Worm (Caenorhabditis elegans) whole organism, L4/young adult: Measurements from ENCODE around the gene spp-27.
"Not testable (repeated sequence)": the region's sequence is repeated elsewhere in the genome, so short reads cannot be mapped to it uniquely, and the experiment has no call there.

Experiments used
- W03F9.2 ChIP-seq: fragments of 150-350 bp; optimal IDR thresholded peaks from 2 replicates; lab custom pipeline; 2014; ENCODE audit warnings: missing biosample characterization, missing genetic modification characterization
- him-1 ChIP-seq: sonication (generic microtip); optimal IDR thresholded peaks from 2 replicates; lab custom pipeline; 2016; ENCODE audit warnings: missing genotype, missing genetic modification reagents, missing genetic modification characterization, missing compliant biosample characterization

DNA sequence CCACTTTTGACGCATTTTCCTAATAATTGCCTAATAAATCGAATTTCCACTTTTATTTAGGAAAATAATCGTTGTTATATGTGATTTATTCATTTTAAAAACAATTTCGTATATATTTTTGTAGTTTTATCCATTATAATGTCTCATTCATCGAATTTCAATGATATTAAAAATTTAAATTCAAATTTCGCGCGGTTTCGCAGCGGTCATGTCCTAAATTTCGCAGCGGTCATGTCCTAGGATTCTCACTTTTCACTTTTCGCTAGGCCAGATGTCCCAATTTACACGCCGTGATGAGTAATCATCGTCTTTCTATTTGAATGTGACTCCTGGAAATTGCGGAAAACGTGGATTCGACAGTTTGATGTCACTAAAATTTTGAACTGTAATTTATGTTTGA lies 24.8 kb upstream of the spp-27 start, which contains the start of gene ZK1055.4:
- not testable (repeated sequence) for TF ChIP-seq him-1, W03F9.2 (tag; lab: Kevin White, UChicago)
